Fruit fly (Drosophila melanogaster): ENCODE measurements around the gene CG7369.
"Not testable (repeated sequence)": the region's sequence is repeated elsewhere in the genome, so short reads cannot be mapped to it uniquely, and the experiment has no call there.

DNA sequence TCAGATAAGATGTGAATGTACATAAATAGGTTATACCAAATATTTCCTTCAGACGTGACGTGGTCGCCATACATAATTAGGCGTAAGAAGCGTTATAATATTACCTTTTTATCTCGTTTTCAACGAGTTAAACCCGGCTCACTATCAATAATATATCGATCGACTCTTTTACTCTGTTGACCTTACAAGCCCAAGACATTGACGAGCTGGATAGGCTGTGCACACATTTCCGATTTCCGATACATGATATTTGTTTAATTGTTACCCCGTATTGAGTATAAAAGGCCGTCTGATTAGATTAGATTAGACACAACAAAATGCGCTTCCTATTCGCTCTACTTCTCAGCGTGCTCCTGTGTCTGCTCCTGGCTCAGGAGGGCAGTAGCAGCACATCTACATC is 44.7 kb upstream of the CG7369 start, which contains the start of gene CG32453:
- TF ChIP-seq ttk, insv, Sin3A (optimal IDR thresholded peaks at IDR 0.05): not testable (repeated sequence)
